Fruit fly (Drosophila melanogaster) whole organism, pupa: ENCODE results near the gene CG7497.

Experiments
- CG17806 ChIP-seq: fragments of 200-800 bp; sonication (Bioruptor generic); optimal IDR thresholded peaks from 2 replicates; lab custom pipeline; 2018; ENCODE audit warnings: missing biosample characterization, mild to moderate bottlenecking, missing genetic modification characterization, moderate library complexity
- CG32121 ChIP-seq: fragments of 200-800 bp; sonication (Bioruptor generic); IDR thresholded peaks from 2 replicates; pipeline ENCODE4 v1.3.6; 2022; ENCODE audit warnings: missing biosample characterization, missing genetic modification characterization
- CG34367 ChIP-seq: fragments of 200-800 bp; sonication (Bioruptor generic); optimal IDR thresholded peaks from 2 replicates; lab custom pipeline; 2018; ENCODE audit warnings: missing biosample characterization, mild to moderate bottlenecking, missing genetic modification characterization
- CG4496 ChIP-seq: fragments of 200-800 bp; sonication (Bioruptor generic); IDR thresholded peaks from 3 replicates; pipeline ENCODE4 v1.3.6; 2022; ENCODE audit warnings: missing biosample characterization, missing genetic modification characterization
- CG9948 ChIP-seq: fragments of 200-800 bp; sonication (Bioruptor generic); optimal IDR thresholded peaks from 2 replicates; lab custom pipeline; 2018; ENCODE audit warnings: missing biosample characterization, mild to moderate bottlenecking, missing genetic modification characterization, moderate library complexity
- EcR ChIP-seq: fragments of 200-800 bp; sonication (Bioruptor generic); optimal IDR thresholded peaks from 3 replicates; lab custom pipeline; 2019; ENCODE audit warnings: missing biosample characterization, missing genetic modification characterization, mild to moderate bottlenecking, moderate library complexity, missing genetic modification reagents
- Ets98B ChIP-seq: fragments of 200-800 bp; sonication (Bioruptor generic); IDR thresholded peaks from 2 replicates; pipeline ENCODE4 v1.3.6; 2022; ENCODE audit warnings: missing biosample characterization, missing genetic modification characterization
- Pif1A ChIP-seq: fragments of 200-800 bp; sonication (Bioruptor generic); optimal IDR thresholded peaks from 3 replicates; lab custom pipeline; 2016; ENCODE audit warnings: missing biosample characterization, missing genetic modification characterization
- Pif1B ChIP-seq: fragments of 200-800 bp; sonication (Bioruptor generic); optimal IDR thresholded peaks from 3 replicates; lab custom pipeline; 2016; ENCODE audit warnings: missing biosample characterization, missing genetic modification characterization
- fd96Ca ChIP-seq: fragments of 200-800 bp; sonication (Bioruptor generic); IDR thresholded peaks from 3 replicates; pipeline ENCODE4 v1.3.6; 2022; ENCODE audit warnings: missing biosample characterization, missing genetic modification characterization
- rn ChIP-seq: fragments of 200-800 bp; sonication (Bioruptor generic); IDR thresholded peaks from 2 replicates; pipeline ENCODE4 v1.3.6; 2022; ENCODE audit warnings: missing biosample characterization, missing genetic modification characterization

- TF ChIP-seq fd96Ca = no peak
- no peak for TF ChIP-seq CG4496 (GFP tag; lab: Robert Waterston, UW)
- TF ChIP-seq CG34367 (tag; lab: Kevin White, UChicago) = no peak
- TF ChIP-seq Pif1B = no peak
- TF ChIP-seq CG32121 = no peak
- no peak for TF ChIP-seq EcR (GFP tag; lab: Kevin White, UChicago)
- no peak for TF ChIP-seq CG9948 (tag; lab: Kevin White, UChicago)
- no peak for TF ChIP-seq rn (GFP tag; lab: Robert Waterston, UW)
- no peak for TF ChIP-seq Ets98B (GFP tag; lab: Robert Waterston, UW)
- no peak for TF ChIP-seq CG17806
- TF ChIP-seq Pif1A (GFP tag; lab: Kevin White, UChicago) = no peak
Observed at dm6 chr3L:17596897-17597296, 36.4 kb upstream of the CG7497 start.
